Worm (Caenorhabditis elegans): ENCODE results near the gene let-70.

let-70 gene

DNA sequence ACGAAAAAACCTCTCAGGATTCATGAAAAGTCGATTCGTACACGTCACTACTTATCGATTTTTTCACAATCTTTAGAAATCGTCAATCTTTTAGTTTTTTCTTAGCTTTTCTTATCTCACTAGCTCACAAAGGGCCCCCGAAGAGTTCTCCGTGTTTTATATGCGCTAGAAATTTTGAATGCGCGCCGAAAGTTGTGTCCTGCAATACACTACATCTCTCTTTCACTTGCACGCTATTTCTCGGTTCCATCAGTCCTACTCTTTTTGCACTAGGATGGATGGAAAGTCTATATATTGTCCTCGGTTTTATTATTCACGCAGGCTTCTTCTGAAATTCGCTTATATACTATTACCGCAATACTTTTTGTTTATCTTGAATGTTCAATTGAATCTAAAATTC is 43.6 kb upstream of the let-70 start:
- no peak for TF ChIP-seq nfya-1 (tag; optimal IDR thresholded peaks at IDR 0.05; ENCODE audit: borderline replicate concordance, insufficient read depth)
- no peak for TF ChIP-seq tbx-9 (tag; optimal IDR thresholded peaks at IDR 0.05; ENCODE audit: borderline replicate concordance)
- no peak for TF ChIP-seq dpl-1 (GFP tag; optimal IDR thresholded peaks at IDR 0.05)
- no peak for TF ChIP-seq hlh-12 (tag; optimal IDR thresholded peaks at IDR 0.05)
- TF ChIP-seq lin-54 (GFP tag; optimal IDR thresholded peaks at IDR 0.05), result peak; percentile 11
- no peak for TF ChIP-seq ztf-3 (GFP tag; optimal IDR thresholded peaks at IDR 0.05)

DNA sequence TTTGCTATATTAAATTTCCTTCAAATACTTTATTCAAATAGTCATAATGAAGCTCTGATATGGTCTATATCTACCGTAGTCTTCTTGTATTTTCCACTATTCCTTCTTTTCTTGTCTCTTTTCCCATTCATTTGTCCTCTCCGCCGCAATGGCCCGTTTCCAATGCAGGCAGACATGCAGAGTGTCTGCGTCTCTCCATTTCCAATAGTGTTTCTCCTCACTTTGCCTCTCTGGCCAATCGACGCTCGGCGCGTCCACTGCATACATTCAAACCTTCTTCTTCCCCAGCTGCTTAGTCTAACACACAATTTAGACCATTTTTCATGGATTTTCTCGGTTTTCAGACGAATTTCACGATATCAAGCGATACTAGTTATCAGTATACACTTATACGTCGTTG is 43.1 kb upstream of the let-70 start:
- TF ChIP-seq let-607 (tag; optimal IDR thresholded peaks at IDR 0.05) (peak in 1 of 2 experiments; percentile 48), C06A6.2 (GFP tag; conservative IDR thresholded peaks at IDR 0.05) (no peak), fkh-3 (tag; optimal IDR thresholded peaks at IDR 0.05) (no peak), ets-4 (GFP tag; optimal IDR thresholded peaks at IDR 0.05) (no peak), cebp-1 (GFP tag; IDR thresholded peaks at IDR 0.05) (no peak), cebp-1 (tag; optimal IDR thresholded peaks at IDR 0.05) (peak; percentile 31), nfyb-1 (GFP tag; IDR thresholded peaks at IDR 0.05) (peak; percentile 95), hmg-1.2 (GFP tag; IDR thresholded peaks at IDR 0.05) (peak; percentile 100)

- TF ChIP-seq cebp-1 (GFP tag; IDR thresholded peaks at IDR 0.05) (no peak), cebp-1 (tag; optimal IDR thresholded peaks at IDR 0.05) (no peak), ets-4 (GFP tag; optimal IDR thresholded peaks at IDR 0.05) (no peak), lin-54 (GFP tag; optimal IDR thresholded peaks at IDR 0.05) (peak; percentile 2), lsl-1 (GFP tag; optimal IDR thresholded peaks at IDR 0.05) (peak; percentile 94), ceh-91 (GFP tag; IDR thresholded peaks at IDR 0.05) (0 out of 2 replicates have a peak, but pooled peaks have one; percentile 36), F33H1.4 (GFP tag; IDR thresholded peaks at IDR 0.05) (peak; percentile 92), D2030.7 (GFP tag; IDR thresholded peaks at IDR 0.05) (0 out of 2 replicates have a peak, but pooled peaks have one; percentile 18), madf-6 (GFP tag; IDR thresholded peaks at IDR 0.05) (peak; percentile 90), madf-8 (GFP tag; conservative IDR thresholded peaks at IDR 0.05) (peak; percentile 48), xnd-1 (tag; optimal IDR thresholded peaks at IDR 0.05) (peak; percentile 83), efl-1 (GFP tag; optimal IDR thresholded peaks at IDR 0.05) (peak; percentile 5)
These were observed 42.6 kb upstream of the let-70 start, which contains the start of gene spo-11 for ce11 chrIV:11124674-11125073. Gene spo-11, minus strand, starts transcription at chrIV:11124862.

- TF ChIP-seq ama-1 (optimal IDR thresholded peaks at IDR 0.05) (peak; percentile 5), ama-1 (GFP tag; optimal IDR thresholded peaks at IDR 0.05) (no peak), lsy-27 (tag; optimal IDR thresholded peaks at IDR 0.05; ENCODE audit: borderline replicate concordance, insufficient read depth) (no peak)
These were observed 38.0 kb upstream of the let-70 start for ce11 chrIV:11119972-11120562.

- TF ChIP-seq nhr-179 (tag; optimal IDR thresholded peaks at IDR 0.05) (no peak), Y53F4B.3 (GFP tag; IDR thresholded peaks at IDR 0.05) (no peak), lag-1 (GFP tag; IDR thresholded peaks at IDR 0.05) (no peak), unc-62 (GFP tag; optimal IDR thresholded peaks at IDR 0.05) (peak; percentile 11), mcd-1 (GFP tag; IDR thresholded peaks at IDR 0.05) (peak; percentile 82), B0336.3 (GFP tag; IDR thresholded peaks at IDR 0.05) (peak; percentile 83), rec-8 (tag; optimal IDR thresholded peaks at IDR 0.05) (no peak), tbp1 (GFP tag; optimal IDR thresholded peaks at IDR 0.05) (peak; percentile 65), T26A5.8 (tag; optimal IDR thresholded peaks at IDR 0.05) (no peak), hlh-26 (GFP tag; conservative IDR thresholded peaks at IDR 0.05) (no peak), aptf-2 (GFP tag; conservative IDR thresholded peaks at IDR 0.05) (no peak), ZK185.1 (tag; optimal IDR thresholded peaks at IDR 0.05; ENCODE audit: poor library complexity, severe bottlenecking) (peak; percentile 57), nhr-27 (tag; optimal IDR thresholded peaks at IDR 0.05) (no peak), cebp-2 (GFP tag; IDR thresholded peaks at IDR 0.05) (no peak), atf-7 (tag; optimal IDR thresholded peaks at IDR 0.05) (peak; percentile 63), efl-1 (GFP tag; optimal IDR thresholded peaks at IDR 0.05) (peak; percentile 23), zim-3 (tag; optimal IDR thresholded peaks at IDR 0.05) (no peak)
These were observed 36.9 kb upstream of the let-70 start, which contains the start of the genes imp-2 and enpl-1 for ce11 chrIV:11118837-11119491. Gene imp-2, minus strand, starts transcription at chrIV:11118887. Gene enpl-1, plus strand, starts transcription at chrIV:11119298.

All from whole organism, young adult.